Fruit fly (Drosophila melanogaster): ENCODE data around the gene CG42716.

DNA sequence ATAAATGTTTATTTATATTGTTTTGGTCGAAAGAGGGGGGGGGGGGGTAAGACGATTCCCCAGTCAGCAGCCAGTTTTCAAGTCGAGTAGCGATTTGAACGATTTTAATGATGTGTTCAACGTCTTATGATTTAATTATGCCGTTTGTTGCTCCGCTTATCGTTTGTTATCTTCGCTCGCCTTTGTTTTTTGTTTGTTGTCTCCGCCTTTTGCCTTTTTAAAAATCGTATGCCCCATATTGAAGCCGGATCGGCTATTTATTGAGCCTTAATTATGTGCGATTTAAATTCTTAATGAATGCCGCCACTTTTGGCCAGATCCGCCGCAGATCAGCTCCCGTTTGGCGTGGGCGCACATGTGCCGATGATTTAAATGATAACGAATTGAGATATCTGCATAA is 19.1 kb upstream of the CG42716 start:
- no peak for TF ChIP-seq CTCF (optimal IDR thresholded peaks at IDR 0.05)
- TF ChIP-seq CG8478 (optimal IDR thresholded peaks at IDR 0.05), result no peak

Measured in S2 (cell line).